Fruit fly (Drosophila melanogaster): ENCODE data around the gene Synd.

The Synd gene

dm6 chr3R:20823704-20824454, 8.7 kb upstream of the Synd start, which contains the start of gene CG17272:
TSS of gene CG17272 (minus strand) at chr3R:20824239.
- TF ChIP-seq CG12605 (GFP tag; IDR thresholded peaks at IDR 0.05) (peak; percentile 65; the same call in 1 of the 2 replicates), Pif1B (GFP tag; optimal IDR thresholded peaks at IDR 0.05) (no peak)

DNA sequence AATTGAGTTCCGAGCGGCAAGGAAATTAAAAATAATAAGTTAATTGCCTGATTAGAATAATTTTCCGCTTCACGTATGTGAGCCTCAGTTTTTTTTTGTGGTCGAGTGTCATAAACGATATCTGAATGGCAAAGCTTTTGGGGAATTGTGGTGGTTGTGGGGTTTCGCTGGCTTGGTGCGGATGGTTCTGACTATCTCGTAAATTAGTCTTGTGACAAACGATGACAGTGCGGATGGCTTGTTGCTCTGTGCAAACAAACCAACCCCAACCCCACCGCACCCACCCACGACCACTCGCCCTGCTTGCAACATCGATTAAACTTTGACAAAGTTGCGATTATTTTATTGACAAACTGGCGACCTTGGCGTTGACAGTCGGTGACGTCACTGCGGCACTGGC, 5.7 kb upstream of the Synd start:
- TF ChIP-seq CG8301 (tag; optimal IDR thresholded peaks at IDR 0.05) (no peak), Snoo (tag; optimal IDR thresholded peaks at IDR 0.05) (no peak), CG4496 (GFP tag; IDR thresholded peaks at IDR 0.05) (no peak), rn (GFP tag; IDR thresholded peaks at IDR 0.05) (no peak)

- peak; percentile 81 for TF ChIP-seq CG13204 (GFP tag; optimal IDR thresholded peaks at IDR 0.05)
- TF ChIP-seq CG17806 (tag; optimal IDR thresholded peaks at IDR 0.05): no peak
- TF ChIP-seq EcR (GFP tag; optimal IDR thresholded peaks at IDR 0.05): peak; percentile 96
- TF ChIP-seq CG12605 (GFP tag; IDR thresholded peaks at IDR 0.05): 0 out of 2 replicates have a peak, but pooled peaks have one; percentile 25
These were observed 3.8 kb upstream of the Synd start for dm6 chr3R:20828520-20829415.

- peak; percentile 72; the same call in 2 of the 3 replicates for TF ChIP-seq fd96Ca (GFP tag; IDR thresholded peaks at IDR 0.05)
- TF ChIP-seq rn (GFP tag; IDR thresholded peaks at IDR 0.05): no peak
- no peak for TF ChIP-seq CG9948 (tag; optimal IDR thresholded peaks at IDR 0.05)
- TF ChIP-seq CG32121 (GFP tag; IDR thresholded peaks at IDR 0.05): 0 out of 2 replicates have a peak, but pooled peaks have one; percentile 30
- TF ChIP-seq CG4496 (GFP tag; IDR thresholded peaks at IDR 0.05): peak; percentile 65
- TF ChIP-seq Pif1A (GFP tag; optimal IDR thresholded peaks at IDR 0.05): no peak
- TF ChIP-seq D1 (tag; optimal IDR thresholded peaks at IDR 0.05): no peak
- no peak for TF ChIP-seq CG14655 (GFP tag; optimal IDR thresholded peaks at IDR 0.05)
- TF ChIP-seq Pif1B (GFP tag; optimal IDR thresholded peaks at IDR 0.05): no peak
- TF ChIP-seq CG8301 (tag; optimal IDR thresholded peaks at IDR 0.05): no peak
- no peak for TF ChIP-seq CG34367 (tag; optimal IDR thresholded peaks at IDR 0.05)
- no peak for TF ChIP-seq CG10348 (GFP tag; IDR thresholded peaks at IDR 0.05)
- TF ChIP-seq CG13204 (GFP tag; optimal IDR thresholded peaks at IDR 0.05): peak; percentile 78
- peak; percentile 45 for TF ChIP-seq EcR (GFP tag; optimal IDR thresholded peaks at IDR 0.05)
- TF ChIP-seq Ets98B (GFP tag; IDR thresholded peaks at IDR 0.05): peak; percentile 67
- peak; percentile 8 for TF ChIP-seq Snoo (tag; optimal IDR thresholded peaks at IDR 0.05)
- no peak for TF ChIP-seq CG8159 (tag; optimal IDR thresholded peaks at IDR 0.05)
- no peak for TF ChIP-seq CG12605 (GFP tag; IDR thresholded peaks at IDR 0.05)
- no peak for TF ChIP-seq CG15710 (tag; optimal IDR thresholded peaks at IDR 0.05)
- no peak for TF ChIP-seq CG17806 (tag; optimal IDR thresholded peaks at IDR 0.05)
- no peak for TF ChIP-seq gl (tag; optimal IDR thresholded peaks at IDR 0.05)
These were observed 3.0 kb upstream of the Synd start for dm6 chr3R:20829416-20830131.

- TF ChIP-seq Pif1B (GFP tag; optimal IDR thresholded peaks at IDR 0.05) (no peak), rn (GFP tag; IDR thresholded peaks at IDR 0.05) (no peak), CG4496 (GFP tag; IDR thresholded peaks at IDR 0.05) (peak; percentile 57; the same call in 2 of the 3 replicates), fd96Ca (GFP tag; IDR thresholded peaks at IDR 0.05) (peak; percentile 36; the same call in 1 of the 3 replicates), gl (tag; optimal IDR thresholded peaks at IDR 0.05) (no peak), CG12605 (GFP tag; IDR thresholded peaks at IDR 0.05) (peak; percentile 30; the same call in 1 of the 2 replicates)
These were observed 2.4 kb upstream of the Synd start, which contains the start of gene Adss for dm6 chr3R:20830153-20830695. TSS of gene Adss (minus strand) at chr3R:20830580.

DNA sequence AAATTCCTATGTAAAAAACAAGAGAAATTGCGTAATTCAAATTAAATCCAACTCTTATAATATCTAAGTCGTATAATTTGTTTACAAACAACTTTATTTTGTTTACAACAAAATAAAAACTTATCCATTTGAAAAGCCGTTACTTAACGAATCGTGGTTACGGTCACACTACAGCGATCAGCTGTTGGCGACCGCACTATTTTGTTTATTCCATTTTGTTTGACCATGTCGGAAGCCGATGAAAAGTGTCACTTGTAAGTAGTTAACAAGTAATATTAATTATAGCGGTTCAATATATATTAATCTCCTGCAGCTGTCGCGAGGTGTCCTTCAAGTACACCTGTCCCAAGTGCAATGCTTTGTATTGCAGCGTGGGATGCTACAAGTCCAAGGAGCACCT, 1.6 kb upstream of the Synd start, which contains the start of gene CG31223:
TSS of gene CG31223 (plus strand) at position 165 of the 400 bp plus-strand sequence.
- TF ChIP-seq D1 (tag; optimal IDR thresholded peaks at IDR 0.05): no peak
- no peak for TF ChIP-seq CG13204 (GFP tag; optimal IDR thresholded peaks at IDR 0.05)
- TF ChIP-seq CG4496 (GFP tag; IDR thresholded peaks at IDR 0.05): no peak
- TF ChIP-seq CG9948 (tag; optimal IDR thresholded peaks at IDR 0.05): no peak
- TF ChIP-seq CG34367 (tag; optimal IDR thresholded peaks at IDR 0.05): no peak
- TF ChIP-seq Snoo (tag; optimal IDR thresholded peaks at IDR 0.05): no peak
- TF ChIP-seq CG32121 (GFP tag; IDR thresholded peaks at IDR 0.05): no peak
- no peak for TF ChIP-seq CG15710 (tag; optimal IDR thresholded peaks at IDR 0.05)
- no peak for TF ChIP-seq CG17806 (tag; optimal IDR thresholded peaks at IDR 0.05)
- TF ChIP-seq CG10348 (GFP tag; IDR thresholded peaks at IDR 0.05): no peak
- no peak for TF ChIP-seq fd96Ca (GFP tag; IDR thresholded peaks at IDR 0.05)
- no peak for TF ChIP-seq EcR (GFP tag; optimal IDR thresholded peaks at IDR 0.05)
- no peak for TF ChIP-seq Pif1A (GFP tag; optimal IDR thresholded peaks at IDR 0.05)
- no peak for TF ChIP-seq CG12605 (GFP tag; IDR thresholded peaks at IDR 0.05)

Data from whole organism, pupa.